Worm (Caenorhabditis elegans) whole organism, midembryonic: Measurements from ENCODE around the gene K03A1.4.

Source experiments
- cog-1 ChIP-seq: sonication (generic microtip); optimal IDR thresholded peaks from 2 replicates; lab custom pipeline; 2016; ENCODE audit warnings: missing genetic modification characterization, missing compliant biosample characterization
- flt-1 ChIP-seq: fragments of 200-800 bp; sonication (Bioruptor generic); IDR thresholded peaks from 2 replicates; pipeline ENCODE4 v1.3.6; 2022; ENCODE audit warnings: missing genetic modification characterization, missing compliant biosample characterization
- klf-2 ChIP-seq: fragments of 200-800 bp; sonication (Bioruptor generic); conservative IDR thresholded peaks from 2 replicates; pipeline ENCODE4 v1.3.6; 2022; ENCODE audit warnings: missing genetic modification reagents, missing genetic modification characterization, missing compliant biosample characterization
- med-1 ChIP-seq: sonication (generic microtip); optimal IDR thresholded peaks from 2 replicates; lab custom pipeline; 2017; ENCODE audit warnings: missing genetic modification characterization, mild to moderate bottlenecking, missing compliant biosample characterization, antibody characterized with exemption, missing genetic modification reagents; ENCODE audit not compliant: insufficient read depth
- ref-1 ChIP-seq: fragments of 200-800 bp; sonication (Bioruptor generic); conservative IDR thresholded peaks from 2 replicates; pipeline ENCODE4 v1.3.6; 2022; ENCODE audit warnings: missing genetic modification reagents, missing genetic modification characterization, missing compliant biosample characterization
- ztf-29 ChIP-seq: fragments of 200-800 bp; sonication (Bioruptor generic); IDR thresholded peaks from 2 replicates; pipeline ENCODE4 v1.3.6; 2022; ENCODE audit warnings: missing genetic modification reagents, missing genetic modification characterization, missing compliant biosample characterization

- TF ChIP-seq flt-1 (GFP tag; lab: Robert Waterston, UW) (peak; percentile 67; the same call in 1 of the 2 replicates), med-1 (GFP tag; lab: Kevin White, UChicago) (no peak), klf-2 (GFP tag; lab: Robert Waterston, UW) (no peak), cog-1 (tag; lab: Kevin White, UChicago) (no peak), ztf-29 (GFP tag; lab: Robert Waterston, UW) (no peak), ref-1 (GFP tag; lab: Robert Waterston, UW) (no peak)
These were observed 11.2 kb upstream of the K03A1.4 start, which contains the start of the genes his-38 and his-40 for ce11 chrX:7309775-7310174.
